Fruit fly (Drosophila melanogaster): ENCODE data around the gene Als2.

Gene Als2

dm6 chr3L:21626036-21626614 lies 53.4 kb downstream of the Als2 start:
- TF ChIP-seq CG17801 (GFP tag; optimal IDR thresholded peaks at IDR 0.05; ENCODE audit: partially characterized antibody), result no peak

dm6 chr3L:21625547-21625946 lies 54.0 kb downstream of the Als2 start, which contains the start of the genes CG7166 and Alg11:
Gene CG7166, minus strand, starts transcription at chr3L:21625647.
Gene Alg11, plus strand, starts transcription at chr3L:21625806.
- no peak for TF ChIP-seq CG17801 (GFP tag; optimal IDR thresholded peaks at IDR 0.05; ENCODE audit: partially characterized antibody)
